Fruit fly (Drosophila melanogaster) whole organism, wandering third instar larva: ENCODE results near the gene CG34001.

Experiments
- Abd-B ChIP-seq: fragments of >200 bp; optimal IDR thresholded peaks from 2 replicates; lab custom pipeline; 2017; ENCODE audit warnings: missing biosample characterization, missing genetic modification characterization
- CG32264 ChIP-seq: fragments of 200-800 bp; sonication (Bioruptor generic); optimal IDR thresholded peaks from 2 replicates; lab custom pipeline; 2016; ENCODE audit warnings: missing biosample characterization, missing genetic modification characterization
- CG9705 ChIP-seq: fragments of 200-800 bp; sonication (Bioruptor generic); optimal IDR thresholded peaks from 2 replicates; lab custom pipeline; 2018; ENCODE audit warnings: missing biosample characterization, mild to moderate bottlenecking, missing genetic modification characterization
- CrebA ChIP-seq: fragments of 200-800 bp; sonication (Bioruptor generic); optimal IDR thresholded peaks from 2 replicates; lab custom pipeline; 2016; ENCODE audit warnings: missing biosample characterization, mild to moderate bottlenecking, missing genetic modification characterization, borderline replicate concordance
- Dfd ChIP-seq: fragments of >200 bp; optimal IDR thresholded peaks from 2 replicates; lab custom pipeline; 2017; ENCODE audit warnings: missing biosample characterization, missing genetic modification characterization
- Dif ChIP-seq: fragments of 200-275, 200-300 bp; sonication (Bioruptor generic); optimal IDR thresholded peaks from 2 replicates; lab custom pipeline; 2018; ENCODE audit warnings: missing biosample characterization, missing genetic modification characterization; ENCODE audit not compliant: partially characterized antibody
- GATAd ChIP-seq: sonication (Bioruptor generic); optimal IDR thresholded peaks from 2 replicates; lab custom pipeline; 2016; ENCODE audit warnings: missing biosample characterization, missing genetic modification characterization
- HLH106 ChIP-seq: fragments of 200-800 bp; optimal IDR thresholded peaks from 3 replicates; lab custom pipeline; 2019; ENCODE audit warnings: missing biosample characterization, mild to moderate bottlenecking, missing genetic modification characterization, moderate library complexity
- Hnf4 ChIP-seq: fragments of 200-800 bp; sonication (Bioruptor generic); optimal IDR thresholded peaks from 2 replicates; lab custom pipeline; 2016; ENCODE audit warnings: missing biosample characterization, mild to moderate bottlenecking, missing genetic modification characterization
- Hr78 ChIP-seq: fragments of >200 bp; optimal IDR thresholded peaks from 2 replicates; lab custom pipeline; 2017; ENCODE audit warnings: missing biosample characterization, missing genetic modification characterization
- Hr83 ChIP-seq: fragments of 200-300 bp; sonication (Bioruptor generic); optimal IDR thresholded peaks from 2 replicates; lab custom pipeline; 2016; ENCODE audit warnings: missing biosample characterization, mild to moderate bottlenecking, missing genetic modification characterization, moderate library complexity; ENCODE audit not compliant: poor library complexity, severe bottlenecking
- Jra ChIP-seq: sonication (Bioruptor generic); optimal IDR thresholded peaks from 2 replicates; lab custom pipeline; 2016; ENCODE audit warnings: missing biosample characterization, missing genetic modification characterization
- Mio ChIP-seq: sonication (Bioruptor generic); optimal IDR thresholded peaks from 2 replicates; lab custom pipeline; 2016; ENCODE audit warnings: missing biosample characterization, missing genetic modification characterization
- Myc ChIP-seq: fragments of >200 bp; optimal IDR thresholded peaks from 2 replicates; lab custom pipeline; 2017
- N ChIP-seq: fragments of >200 bp; optimal IDR thresholded peaks from 2 replicates; lab custom pipeline; 2018; ENCODE audit warnings: missing biosample characterization, missing external identifiers, missing genetic modification characterization
- OdsH ChIP-seq: fragments of 200-800 bp; sonication (Bioruptor generic); optimal IDR thresholded peaks from 2 replicates; lab custom pipeline; 2016; ENCODE audit warnings: missing biosample characterization, mild to moderate bottlenecking, missing genetic modification characterization
- Rel ChIP-seq, 2 experiments: fragments of 200-800 bp; sonication (Bioruptor generic) in 1 of 2; optimal IDR thresholded peaks; 2 replicates in 1 of 2; 3 replicates in 1 of 2; lab custom pipeline; 2016 to 2019; ENCODE audit warnings: mild to moderate bottlenecking in 2 of 2, missing biosample characterization in 2 of 2, missing genetic modification characterization in 2 of 2, moderate library complexity in 1 of 2
- Sp1 ChIP-seq: fragments of 200-800 bp; sonication (Bioruptor generic); optimal IDR thresholded peaks from 3 replicates; lab custom pipeline; 2019; ENCODE audit warnings: missing biosample characterization, mild to moderate bottlenecking, missing genetic modification characterization, moderate library complexity
- Vsx2 ChIP-seq: fragments of 200-300, 225-300 bp; sonication (Bioruptor generic); optimal IDR thresholded peaks from 2 replicates; lab custom pipeline; 2018; ENCODE audit warnings: missing biosample characterization, missing genetic modification characterization; ENCODE audit not compliant: partially characterized antibody
- br ChIP-seq: fragments of 200-800 bp; sonication (Bioruptor generic); optimal IDR thresholded peaks from 2 replicates; lab custom pipeline; 2016; ENCODE audit warnings: missing biosample characterization, missing genetic modification characterization
- brk ChIP-seq: fragments of 200-800 bp; sonication (Bioruptor generic); optimal IDR thresholded peaks from 2 replicates; lab custom pipeline; 2016; ENCODE audit warnings: missing biosample characterization, mild to moderate bottlenecking, missing genetic modification characterization
- dl ChIP-seq, 2 experiments: fragments of 175-275, 200-275 bp in 1 of 2; fragments of 200-275 bp in 1 of 2; sonication (Bioruptor generic); optimal IDR thresholded peaks; lab custom pipeline; 2018; ENCODE audit warnings: mild to moderate bottlenecking in 2 of 2, missing biosample characterization in 2 of 2, missing genetic modification characterization in 2 of 2, moderate library complexity in 2 of 2; ENCODE audit not compliant: partially characterized antibody in 2 of 2, insufficient read depth in 1 of 2
- dmrt93B ChIP-seq: fragments of 200-800 bp; sonication (Bioruptor generic); optimal IDR thresholded peaks from 2 replicates; lab custom pipeline; 2018; ENCODE audit warnings: missing biosample characterization, mild to moderate bottlenecking, missing genetic modification characterization
- dsf ChIP-seq: sonication (Bioruptor generic); optimal IDR thresholded peaks from 2 replicates; lab custom pipeline; 2016; ENCODE audit warnings: missing biosample characterization, missing genetic modification characterization, borderline replicate concordance
- ey ChIP-seq: fragments of 200-800 bp; sonication (Bioruptor generic); optimal IDR thresholded peaks from 2 replicates; lab custom pipeline; 2016; ENCODE audit warnings: missing biosample characterization, missing genetic modification characterization
- foxo ChIP-seq, 2 experiments: fragments of 200-800 bp; sonication (Bioruptor generic); optimal IDR thresholded peaks; 2 replicates in 1 of 2; 3 replicates in 1 of 2; lab custom pipeline; 2016 to 2017; ENCODE audit warnings: missing biosample characterization in 2 of 2, missing genetic modification characterization in 2 of 2
- fru ChIP-seq: fragments of 200-800 bp; sonication (Bioruptor generic); optimal IDR thresholded peaks from 3 replicates; lab custom pipeline; 2016; ENCODE audit warnings: missing biosample characterization, mild to moderate bottlenecking, missing genetic modification characterization
- h ChIP-seq: fragments of 200-800 bp; sonication (Bioruptor generic); optimal IDR thresholded peaks from 3 replicates; lab custom pipeline; 2016; ENCODE audit warnings: missing biosample characterization, mild to moderate bottlenecking, missing genetic modification characterization
- jim ChIP-seq: fragments of 175-275, 200-325 bp; sonication (Bioruptor generic); optimal IDR thresholded peaks from 2 replicates; lab custom pipeline; 2016; ENCODE audit warnings: missing biosample characterization, mild to moderate bottlenecking, missing genetic modification characterization
- lola ChIP-seq: fragments of >200 bp; optimal IDR thresholded peaks from 2 replicates; lab custom pipeline; 2017; ENCODE audit warnings: missing biosample characterization, missing genetic modification characterization
- pan ChIP-seq: fragments of >200 bp; optimal IDR thresholded peaks from 2 replicates; lab custom pipeline; 2017
- psq ChIP-seq: fragments of 200-800 bp; sonication (Bioruptor generic); optimal IDR thresholded peaks from 3 replicates; lab custom pipeline; 2017; ENCODE audit warnings: missing biosample characterization, mild to moderate bottlenecking, missing genetic modification characterization, moderate library complexity
- rgr ChIP-seq: fragments of 200-800 bp; sonication (Bioruptor generic); optimal IDR thresholded peaks from 3 replicates; lab custom pipeline; 2016; ENCODE audit warnings: missing biosample characterization, mild to moderate bottlenecking, missing genetic modification characterization
- sage ChIP-seq: fragments of 200-800 bp; sonication (Bioruptor generic); optimal IDR thresholded peaks from 2 replicates; lab custom pipeline; 2016; ENCODE audit warnings: missing biosample characterization, mild to moderate bottlenecking, missing genetic modification characterization
- sv ChIP-seq: fragments of 200-800 bp; sonication (Bioruptor generic); optimal IDR thresholded peaks from 3 replicates; lab custom pipeline; 2016; ENCODE audit warnings: missing biosample characterization, missing genetic modification characterization
- tai ChIP-seq: sonication (Bioruptor generic); optimal IDR thresholded peaks from 2 replicates; lab custom pipeline; 2016; ENCODE audit warnings: missing biosample characterization, missing genetic modification characterization
- usp ChIP-seq: fragments of >200 bp; optimal IDR thresholded peaks from 2 replicates; lab custom pipeline; 2017; ENCODE audit warnings: missing biosample characterization, missing genetic modification characterization
- woc ChIP-seq: sonication (Bioruptor generic); optimal IDR thresholded peaks from 2 replicates; lab custom pipeline; 2016; ENCODE audit warnings: missing biosample characterization, mild to moderate bottlenecking, missing genetic modification characterization

Gene CG34001

dm6 chr3L:10679711-10680154 is 48.9 kb downstream of the CG34001 start:
- TF ChIP-seq ey (no peak), woc (peak; percentile 15), sv (no peak), CG9705 (GFP tag; lab: Kevin White, UChicago) (no peak), Hnf4 (peak; percentile 39), CrebA (no peak), foxo (GFP tag; optimal IDR thresholded peaks at IDR 0.05; lab: Kevin White, UChicago) (peak in 1 of 2 experiments; percentile 27), brk (GFP tag; lab: Kevin White, UChicago) (no peak), lola (GFP tag; lab: Kevin White, UChicago) (no peak), dmrt93B (GFP tag; lab: Kevin White, UChicago) (no peak), rgr (GFP tag; lab: Kevin White, UChicago) (peak; percentile 51), h (GFP tag; lab: Kevin White, UChicago) (peak; percentile 17), Jra (no peak), Hr78 (GFP tag; lab: Kevin White, UChicago) (no peak), jim (no peak), Dif (GFP tag; lab: Kevin White, UChicago) (no peak), Sp1 (no peak), usp (GFP tag; lab: Kevin White, UChicago) (no peak), Dfd (no peak), OdsH (GFP tag; lab: Kevin White, UChicago) (peak; percentile 47)
- TF ChIP-seq, all 38 proteins: peak for 6

DNA sequence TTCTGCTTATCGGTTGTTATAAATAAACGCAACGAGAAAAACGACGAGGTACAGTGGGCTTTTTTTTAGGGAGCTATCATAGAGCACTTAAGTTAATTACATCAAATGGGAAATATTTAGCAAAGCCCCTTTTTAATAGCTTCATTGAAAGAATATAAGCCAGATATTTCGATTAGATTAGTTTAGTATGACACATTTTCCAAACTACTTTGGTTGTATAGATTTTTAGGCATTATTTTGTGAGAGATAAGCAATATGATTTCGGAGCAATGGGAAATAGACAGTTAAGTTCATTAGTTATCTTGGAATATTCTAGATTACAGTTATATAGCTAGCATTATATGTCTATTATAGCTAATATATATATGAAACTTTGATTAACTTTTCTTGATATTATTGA is 49.3 kb downstream of the CG34001 start:
- TF ChIP-seq Jra (no peak), sv (no peak), Dfd (no peak), Hr78 (GFP tag; lab: Kevin White, UChicago) (no peak)

dm6 chr3L:10680728-10681306 is 49.9 kb downstream of the CG34001 start:
- TF ChIP-seq N (GFP tag; lab: Kevin White, UChicago) (no peak), rgr (GFP tag; lab: Kevin White, UChicago) (no peak), Jra (no peak), Myc (lab: Kevin White, UChicago) (no peak), Sp1 (peak; percentile 24), pan (lab: Kevin White, UChicago) (no peak), br (no peak), dsf (GFP tag; lab: Kevin White, UChicago) (no peak), sage (GFP tag; lab: Kevin White, UChicago) (no peak), fru (GFP tag; lab: Kevin White, UChicago) (no peak), dmrt93B (GFP tag; lab: Kevin White, UChicago) (no peak), CG32264 (GFP tag; lab: Kevin White, UChicago) (no peak), tai (no peak), h (GFP tag; lab: Kevin White, UChicago) (no peak), woc (no peak), Mio (no peak), foxo (GFP tag; optimal IDR thresholded peaks at IDR 0.05; lab: Kevin White, UChicago) (peak in 1 of 2 experiments; percentile 38), brk (GFP tag; lab: Kevin White, UChicago) (no peak), Hnf4 (no peak), psq (GFP tag; lab: Kevin White, UChicago) (peak; percentile 20), lola (GFP tag; lab: Kevin White, UChicago) (no peak), ey (no peak), HLH106 (tag; lab: Kevin White, UChicago) (peak; percentile 21), dl (GFP tag; optimal IDR thresholded peaks at IDR 0.05; lab: Kevin White, UChicago; ENCODE audit: insufficient read depth in 1 of 2, partially characterized antibody in 2 of 2) (no peak), Hr78 (GFP tag; lab: Kevin White, UChicago) (no peak), Hr83 (GFP tag; lab: Kevin White, UChicago) (peak; percentile 16), jim (no peak), Vsx2 (GFP tag; lab: Kevin White, UChicago) (no peak), sv (no peak), Dfd (no peak), Dif (GFP tag; lab: Kevin White, UChicago) (peak; percentile 39), Rel (GFP tag; optimal IDR thresholded peaks at IDR 0.05; lab: Kevin White, UChicago) (no peak), Rel (tag; optimal IDR thresholded peaks at IDR 0.05; lab: Kevin White, UChicago) (peak; percentile 22), CrebA (no peak), CG9705 (GFP tag; lab: Kevin White, UChicago) (no peak), GATAd (GFP tag; lab: Kevin White, UChicago) (no peak), OdsH (GFP tag; lab: Kevin White, UChicago) (no peak), Abd-B (GFP tag; lab: Kevin White, UChicago) (no peak), usp (GFP tag; lab: Kevin White, UChicago) (no peak)
- TF ChIP-seq, all 38 proteins: peak for 7
